Worm (Caenorhabditis elegans) whole organism, mixed stage, embryonic: Measurements from ENCODE around the gene Y73F4A.2.

ENCODE experiments used
- blmp-1 ChIP-seq: fragments of 150-350 bp; optimal IDR thresholded peaks from 2 replicates; lab custom pipeline; 2014; ENCODE audit warnings: missing biosample characterization, missing genetic modification characterization
- elt-1 ChIP-seq: sonication (generic microtip); optimal IDR thresholded peaks from 2 replicates; lab custom pipeline; 2017; ENCODE audit warnings: missing genetic modification characterization, mild to moderate bottlenecking, missing compliant biosample characterization, antibody characterized with exemption, moderate library complexity, borderline replicate concordance; ENCODE audit not compliant: insufficient read depth
- mep-1 ChIP-seq: fragments of 150-350 bp; optimal IDR thresholded peaks from 2 replicates; lab custom pipeline; 2017; ENCODE audit warnings: missing biosample characterization, missing genetic modification reagents, missing genetic modification characterization, inconsistent platforms
- nhr-12 ChIP-seq: fragments of 150-350 bp; optimal IDR thresholded peaks from 2 replicates; lab custom pipeline; 2014; ENCODE audit warnings: missing biosample characterization, missing genetic modification characterization
- nhr-237 ChIP-seq: fragments of 150-350 bp; optimal IDR thresholded peaks from 2 replicates; lab custom pipeline; 2014; ENCODE audit warnings: missing biosample characterization, missing genetic modification characterization
- unc-39 ChIP-seq: fragments of 150-350 bp; optimal IDR thresholded peaks from 2 replicates; lab custom pipeline; 2014; ENCODE audit warnings: missing biosample characterization, missing genetic modification characterization

DNA sequence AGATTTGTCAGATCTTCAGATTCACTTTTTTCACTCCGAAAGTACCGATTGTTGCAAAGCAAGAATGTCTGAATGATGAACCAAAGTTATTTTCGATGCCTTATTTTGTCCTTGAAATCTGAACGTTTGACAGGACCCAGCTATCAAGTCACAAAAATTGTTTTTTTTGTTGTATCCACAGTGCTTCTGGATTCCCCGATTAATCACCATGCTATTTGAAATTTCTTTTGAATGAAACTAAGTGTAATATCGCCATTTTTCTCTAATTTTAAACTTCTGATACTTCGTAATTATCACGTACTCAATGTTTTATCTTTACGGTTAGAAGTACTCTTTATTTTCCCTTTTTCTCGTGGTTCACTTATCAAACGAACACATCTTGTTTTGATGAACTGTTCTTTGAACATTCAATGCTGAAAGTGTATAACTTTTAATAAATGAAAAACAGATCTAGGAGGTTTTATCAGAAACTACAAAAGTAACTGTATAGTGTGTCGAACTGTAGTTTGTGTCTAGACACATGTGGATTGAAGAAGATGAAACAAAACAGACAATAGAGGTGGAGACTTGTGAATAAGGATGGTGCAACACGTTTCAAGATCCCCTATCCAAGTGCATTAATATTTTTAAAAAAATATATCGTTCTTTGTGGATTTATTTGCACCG is 8.5 kb upstream of the Y73F4A.2 start:
- no peak for TF ChIP-seq nhr-237 (tag; lab: Kevin White, UChicago)
- TF ChIP-seq mep-1 = no peak
- no peak for TF ChIP-seq elt-1 (tag; lab: Kevin White, UChicago)
- no peak for TF ChIP-seq blmp-1 (tag; lab: Kevin White, UChicago)
- TF ChIP-seq nhr-12 (tag; lab: Kevin White, UChicago) = no peak
- TF ChIP-seq unc-39 (tag; lab: Kevin White, UChicago) = no peak
